Fruit fly (Drosophila melanogaster) whole organism, embryonic: ENCODE measurements around the gene Lsp2.

Experiments
- Abd-B ChIP-seq: fragments of 200-800 bp; sonication (Bioruptor generic); optimal IDR thresholded peaks from 2 replicates; lab custom pipeline; 2018; ENCODE audit warnings: missing biosample characterization, mild to moderate bottlenecking, missing genetic modification characterization, moderate library complexity
- Ada2b ChIP-seq: fragments of 200-800 bp; sonication (Bioruptor generic); IDR thresholded peaks from 2 replicates; pipeline ENCODE4 v1.3.6; 2022; ENCODE audit warnings: missing biosample characterization, missing genetic modification characterization
- CG10147 ChIP-seq: fragments of 200-800 bp; sonication (Bioruptor generic); optimal IDR thresholded peaks from 2 replicates; lab custom pipeline; 2019; ENCODE audit warnings: missing biosample characterization, mild to moderate bottlenecking, missing genetic modification characterization, moderate library complexity
- CG10431 ChIP-seq: fragments of 200-800 bp; sonication (Bioruptor generic); optimal IDR thresholded peaks from 3 replicates; lab custom pipeline; 2018; ENCODE audit warnings: missing biosample characterization, mild to moderate bottlenecking, missing genetic modification characterization
- CG10979 ChIP-seq: fragments of 200-800 bp; sonication (Bioruptor generic); optimal IDR thresholded peaks from 2 replicates; lab custom pipeline; 2018; ENCODE audit warnings: missing biosample characterization, mild to moderate bottlenecking, missing genetic modification characterization, moderate library complexity
- CG11093 ChIP-seq: fragments of 200-800 bp; sonication (Bioruptor generic); IDR thresholded peaks from 3 replicates; pipeline ENCODE4 v1.3.6; 2022; ENCODE audit warnings: missing biosample characterization, missing genetic modification characterization
- CG11723 ChIP-seq: fragments of 200-800 bp; sonication (Bioruptor generic); optimal IDR thresholded peaks from 2 replicates; lab custom pipeline; 2017; ENCODE audit warnings: missing biosample characterization, mild to moderate bottlenecking, missing genetic modification characterization
- CG12219 ChIP-seq: fragments of 200-800 bp; sonication (Bioruptor generic); optimal IDR thresholded peaks from 3 replicates; lab custom pipeline; 2018; ENCODE audit warnings: missing biosample characterization, mild to moderate bottlenecking, missing genetic modification characterization
- CG13287 ChIP-seq: fragments of 200-800 bp; sonication (Bioruptor generic); IDR thresholded peaks from 2 replicates; pipeline ENCODE4 v1.3.6; 2022; ENCODE audit warnings: missing biosample characterization, missing genetic modification characterization; ENCODE audit not compliant: partially characterized antibody
- CG13424 ChIP-seq: fragments of 200-800 bp; sonication (Bioruptor generic); optimal IDR thresholded peaks from 2 replicates; lab custom pipeline; 2019; ENCODE audit warnings: missing biosample characterization, mild to moderate bottlenecking, missing genetic modification characterization, moderate library complexity
- CG13775 ChIP-seq: fragments of 200-800 bp; sonication (Bioruptor generic); optimal IDR thresholded peaks from 3 replicates; lab custom pipeline; 2017; ENCODE audit warnings: missing biosample characterization, mild to moderate bottlenecking, missing genetic modification characterization
- CG14860 ChIP-seq: fragments of 200-800 bp; sonication (Bioruptor generic); IDR thresholded peaks from 3 replicates; pipeline ENCODE4 v1.3.6; 2022; ENCODE audit warnings: missing biosample characterization, missing genetic modification characterization; ENCODE audit not compliant: partially characterized antibody
- CG14965 ChIP-seq: fragments of 200-800 bp; sonication (Bioruptor generic); optimal IDR thresholded peaks from 2 replicates; lab custom pipeline; 2016; ENCODE audit warnings: missing biosample characterization, missing genetic modification characterization, borderline replicate concordance
- CG17361 ChIP-seq: fragments of 200-800 bp; sonication (Bioruptor generic); IDR thresholded peaks from 3 replicates; pipeline ENCODE4 v1.3.6; 2022; ENCODE audit warnings: missing biosample characterization, missing genetic modification characterization
- CG18262 ChIP-seq: fragments of 200-800 bp; optimal IDR thresholded peaks from 3 replicates; lab custom pipeline; 2019; ENCODE audit warnings: missing biosample characterization, mild to moderate bottlenecking, missing genetic modification characterization, moderate library complexity
- CG2678 ChIP-seq: fragments of 200-800 bp; sonication (Bioruptor generic); optimal IDR thresholded peaks from 3 replicates; lab custom pipeline; 2019; ENCODE audit warnings: missing biosample characterization, mild to moderate bottlenecking, missing genetic modification characterization, moderate library complexity
- CG3065 ChIP-seq: fragments of 200-800 bp; sonication (Bioruptor generic); optimal IDR thresholded peaks from 2 replicates; lab custom pipeline; 2016; ENCODE audit warnings: missing biosample characterization, missing genetic modification characterization
- CG4854 ChIP-seq: fragments of 200-800 bp; sonication (Bioruptor generic); optimal IDR thresholded peaks from 2 replicates; lab custom pipeline; 2016; ENCODE audit warnings: missing biosample characterization, missing genetic modification characterization, inconsistent platforms
- CG7271 ChIP-seq: fragments of 200-800 bp; sonication (Bioruptor generic); optimal IDR thresholded peaks from 2 replicates; lab custom pipeline; 2018; ENCODE audit warnings: missing biosample characterization, mild to moderate bottlenecking, missing genetic modification characterization, moderate library complexity
- CG9215 ChIP-seq: fragments of 200-800 bp; sonication (Bioruptor generic); IDR thresholded peaks from 2 replicates; pipeline ENCODE4 v1.3.6; 2022; ENCODE audit warnings: missing biosample characterization, missing genetic modification characterization
- CG9817 ChIP-seq: fragments of 200-800 bp; sonication (Bioruptor generic); optimal IDR thresholded peaks from 2 replicates; lab custom pipeline; 2018; ENCODE audit warnings: missing biosample characterization, mild to moderate bottlenecking, missing genetic modification characterization, moderate library complexity
- CG9876 ChIP-seq: fragments of 200-800 bp; sonication (Bioruptor generic); optimal IDR thresholded peaks from 2 replicates; lab custom pipeline; 2016; ENCODE audit warnings: missing biosample characterization, missing genetic modification characterization
- Hr3 ChIP-seq: fragments of 200-800 bp; sonication (Bioruptor generic); optimal IDR thresholded peaks from 3 replicates; lab custom pipeline; 2016; ENCODE audit warnings: missing biosample characterization, missing genetic modification characterization
- Meics ChIP-seq: fragments of 200-800 bp; sonication (Bioruptor generic); optimal IDR thresholded peaks from 2 replicates; lab custom pipeline; 2017; ENCODE audit warnings: missing biosample characterization, mild to moderate bottlenecking, missing genetic modification characterization
- Myb ChIP-seq: fragments of 200-800 bp; sonication (Bioruptor generic); optimal IDR thresholded peaks from 2 replicates; lab custom pipeline; 2016; ENCODE audit warnings: missing biosample characterization, missing genetic modification characterization
- Oli ChIP-seq: fragments of 200-800 bp; sonication (Bioruptor generic); optimal IDR thresholded peaks from 2 replicates; lab custom pipeline; 2018; ENCODE audit warnings: missing biosample characterization, mild to moderate bottlenecking, missing genetic modification characterization, moderate library complexity
- Optix ChIP-seq: fragments of 200-800 bp; sonication (Bioruptor generic); IDR thresholded peaks from 3 replicates; pipeline ENCODE4 v1.3.6; 2022; ENCODE audit warnings: missing biosample characterization, missing genetic modification characterization
- Sin3A ChIP-seq: fragments of >200 bp; optimal IDR thresholded peaks from 2 replicates; lab custom pipeline; 2018
- Six4 ChIP-seq: fragments of 200-800 bp; sonication (Bioruptor generic); optimal IDR thresholded peaks from 2 replicates; lab custom pipeline; 2016; ENCODE audit warnings: missing biosample characterization, missing genetic modification characterization
- Sox102F ChIP-seq: fragments of 200-800 bp; sonication (Bioruptor generic); optimal IDR thresholded peaks from 2 replicates; lab custom pipeline; 2018; ENCODE audit warnings: missing biosample characterization, mild to moderate bottlenecking, missing genetic modification characterization, moderate library complexity
- Spps ChIP-seq: fragments of 200-800 bp; sonication (Bioruptor generic); optimal IDR thresholded peaks from 2 replicates; lab custom pipeline; 2018; ENCODE audit warnings: missing biosample characterization, mild to moderate bottlenecking, missing genetic modification characterization
- Xbp1 ChIP-seq: fragments of 200-800 bp; sonication (Bioruptor generic); optimal IDR thresholded peaks from 3 replicates; lab custom pipeline; 2016; ENCODE audit warnings: missing biosample characterization, mild to moderate bottlenecking, missing genetic modification characterization
- az2 ChIP-seq: fragments of 200-800 bp; sonication (Bioruptor generic); optimal IDR thresholded peaks from 3 replicates; lab custom pipeline; 2016; ENCODE audit warnings: missing biosample characterization, missing genetic modification characterization
- bbx ChIP-seq: fragments of 200-800 bp; sonication (Bioruptor generic); IDR thresholded peaks from 2 replicates; pipeline ENCODE4 v1.3.6; 2022; ENCODE audit warnings: missing biosample characterization, missing genetic modification characterization; ENCODE audit not compliant: partially characterized antibody
- chinmo ChIP-seq: fragments of 200-800 bp; sonication (Bioruptor generic); IDR thresholded peaks from 4 replicates; pipeline ENCODE4 v1.3.6; 2022; ENCODE audit warnings: missing biosample characterization, missing genetic modification characterization; ENCODE audit not compliant: partially characterized antibody
- crp ChIP-seq, 2 experiments: fragments of 200-800 bp; sonication (Bioruptor generic); optimal IDR thresholded peaks; 2 replicates in 1 of 2; 3 replicates in 1 of 2; lab custom pipeline; 2017; ENCODE audit warnings: missing biosample characterization in 2 of 2, missing genetic modification characterization in 2 of 2, mild to moderate bottlenecking in 1 of 2, moderate library complexity in 1 of 2
- ems ChIP-seq: fragments of 200-800 bp; sonication (Bioruptor generic); optimal IDR thresholded peaks from 3 replicates; lab custom pipeline; 2016; ENCODE audit warnings: missing biosample characterization, missing genetic modification characterization
- hbn ChIP-seq: fragments of 200-800 bp; sonication (Bioruptor generic); IDR thresholded peaks from 2 replicates; pipeline ENCODE4 v1.3.6; 2022; ENCODE audit warnings: missing biosample characterization, missing genetic modification characterization; ENCODE audit not compliant: partially characterized antibody
- kay ChIP-seq: fragments of 200-800 bp; sonication (Bioruptor generic); optimal IDR thresholded peaks from 2 replicates; lab custom pipeline; 2016; ENCODE audit warnings: missing biosample characterization, missing genetic modification characterization
- nom ChIP-seq: fragments of 200-800 bp; sonication (Bioruptor generic); optimal IDR thresholded peaks from 2 replicates; lab custom pipeline; 2017; ENCODE audit warnings: missing biosample characterization, missing genetic modification characterization, mild to moderate bottlenecking, moderate library complexity, missing genetic modification reagents
- pan ChIP-seq, 4 experiments: fragments of >200 bp in 3 of 4; fragments of 200-800 bp in 1 of 4; sonication (Bioruptor generic) in 1 of 4; optimal IDR thresholded peaks in 3 of 4; IDR thresholded peaks in 1 of 4; 2 replicates each; pipeline versions ENCODE4 v1.3.6 to Lab custom; 2017 to 2022; ENCODE audit warnings: missing biosample characterization in 2 of 4, missing genetic modification characterization in 2 of 4, mixed read lengths in 1 of 4
- phol ChIP-seq: fragments of 200-800 bp; sonication (Bioruptor generic); optimal IDR thresholded peaks from 3 replicates; lab custom pipeline; 2018; ENCODE audit warnings: missing biosample characterization, mild to moderate bottlenecking, missing genetic modification characterization, moderate library complexity
- pita ChIP-seq: fragments of 200-800 bp; sonication (Bioruptor generic); optimal IDR thresholded peaks from 2 replicates; lab custom pipeline; 2017; ENCODE audit warnings: missing biosample characterization, mild to moderate bottlenecking, missing genetic modification characterization
- row ChIP-seq: fragments of 200-800 bp; sonication (Bioruptor generic); IDR thresholded peaks from 3 replicates; pipeline ENCODE4 v1.3.6; 2022; ENCODE audit warnings: missing biosample characterization, missing genetic modification characterization
- ssp ChIP-seq: fragments of 200-800 bp; sonication (Bioruptor generic); IDR thresholded peaks from 2 replicates; pipeline ENCODE4 v1.3.6; 2022; ENCODE audit warnings: missing biosample characterization, missing genetic modification characterization
- tna ChIP-seq: fragments of 200-800 bp; sonication (Bioruptor generic); IDR thresholded peaks from 2 replicates; pipeline ENCODE4 v1.3.6; 2022; ENCODE audit warnings: missing biosample characterization, missing genetic modification characterization; ENCODE audit not compliant: partially characterized antibody
- unc-4 ChIP-seq: fragments of 200-800 bp; sonication (Bioruptor generic); IDR thresholded peaks from 2 replicates; pipeline ENCODE4 v1.3.6; 2022; ENCODE audit warnings: missing biosample characterization, missing genetic modification characterization; ENCODE audit not compliant: partially characterized antibody
- vnd ChIP-seq: fragments of 200-800 bp; sonication (Bioruptor generic); IDR thresholded peaks from 3 replicates; pipeline ENCODE4 v1.3.6; 2022; ENCODE audit warnings: missing biosample characterization, missing genetic modification characterization; ENCODE audit not compliant: partially characterized antibody
- yki ChIP-seq: fragments of >200 bp; optimal IDR thresholded peaks from 3 replicates; lab custom pipeline; 2018

Gene Lsp2

dm6 chr3L:12113589-12113988 lies 15.6 kb upstream of the Lsp2 start:
- no peak for TF ChIP-seq CG13424 (tag; lab: Kevin White, UChicago)
- no peak for TF ChIP-seq CG2678
- no peak for TF ChIP-seq CG9817 (tag; lab: Kevin White, UChicago)
- TF ChIP-seq pita = no peak
- TF ChIP-seq Six4 (GFP tag; lab: Kevin White, UChicago) = no peak
- no peak for TF ChIP-seq Sox102F (GFP tag; lab: Kevin White, UChicago)
- no peak for TF ChIP-seq Myb (GFP tag; lab: Kevin White, UChicago)
- no peak for TF ChIP-seq vnd (GFP tag; lab: Robert Waterston, UW)
- TF ChIP-seq CG12219 (GFP tag; lab: Kevin White, UChicago) = no peak
- no peak for TF ChIP-seq CG10147
- no peak for TF ChIP-seq CG4854

- TF ChIP-seq hbn = no peak
- TF ChIP-seq CG11723 (GFP tag; lab: Kevin White, UChicago) = no peak
- TF ChIP-seq az2 = no peak
- TF ChIP-seq CG7271 = no peak
- TF ChIP-seq Ada2b (GFP tag; lab: Robert Waterston, UW) = peak; percentile 51; the same call in 1 of the 2 replicates
- no peak for TF ChIP-seq unc-4
- TF ChIP-seq CG3065 (GFP tag; lab: Kevin White, UChicago) = no peak
- TF ChIP-seq crp (GFP tag; optimal IDR thresholded peaks at IDR 0.05; lab: Kevin White, UChicago) = no peak
- no peak for TF ChIP-seq Sin3A (lab: Kevin White, UChicago)
- no peak for TF ChIP-seq chinmo
- no peak for TF ChIP-seq CG11093 (GFP tag; lab: Robert Waterston, UW)
- no peak for TF ChIP-seq CG14860 (GFP tag; lab: Robert Waterston, UW)
- TF ChIP-seq CG17361 (GFP tag; lab: Robert Waterston, UW) = no peak
- TF ChIP-seq Optix (GFP tag; lab: Robert Waterston, UW) = no peak
- no peak for TF ChIP-seq CG9876
- peak; percentile 13 for TF ChIP-seq Xbp1 (GFP tag; lab: Kevin White, UChicago)
- TF ChIP-seq nom (GFP tag; lab: Kevin White, UChicago) = peak; percentile 50
- peak; percentile 52 for TF ChIP-seq CG10979
- no peak for TF ChIP-seq Spps
- TF ChIP-seq Hr3 (GFP tag; lab: Kevin White, UChicago) = no peak
- TF ChIP-seq phol (tag; lab: Kevin White, UChicago) = peak; percentile 25
- TF ChIP-seq pan (optimal IDR thresholded peaks at IDR 0.05; lab: Kevin White, UChicago) = no peak
- peak in 1 of 2 experiments; percentile 38 for TF ChIP-seq pan (GFP tag; optimal IDR thresholded peaks at IDR 0.05 in 1 of 2, IDR thresholded peaks at IDR 0.05 in 1 of 2)
- TF ChIP-seq CG13775 = no peak
- TF ChIP-seq ems (GFP tag; lab: Kevin White, UChicago) = no peak
- peak; percentile 37; the same call in 1 of the 3 replicates for TF ChIP-seq row
- peak; percentile 19 for TF ChIP-seq CG18262
- TF ChIP-seq CG10431 (GFP tag; lab: Kevin White, UChicago) = no peak
- TF ChIP-seq CG13287 (GFP tag; lab: Robert Waterston, UW) = no peak
- no peak for TF ChIP-seq tna
- TF ChIP-seq CG9215 (GFP tag; lab: Robert Waterston, UW) = no peak
- TF ChIP-seq ssp (GFP tag; lab: Robert Waterston, UW) = no peak; the same call in 1 of the 2 replicates
- TF ChIP-seq bbx (GFP tag; lab: Robert Waterston, UW) = no peak
- no peak for TF ChIP-seq yki (lab: Kevin White, UChicago)
- TF ChIP-seq Meics (GFP tag; lab: Kevin White, UChicago) = no peak
- no peak for TF ChIP-seq kay
- TF ChIP-seq Oli (tag; lab: Kevin White, UChicago) = no peak
- TF ChIP-seq CG14965 = no peak
- TF ChIP-seq Abd-B (GFP tag; lab: Kevin White, UChicago) = no peak
These were observed 15.0 kb upstream of the Lsp2 start for dm6 chr3L:12114188-12114587.
